Worm (Caenorhabditis elegans) whole organism, L3 larva: Measurements from ENCODE around the gene T01G5.7.

Source experiments
- ama-1 ChIP-seq: fragments of 150-350 bp; optimal IDR thresholded peaks from 2 replicates; lab custom pipeline; 2018
- ztf-11 ChIP-seq: fragments of 150-350 bp; optimal IDR thresholded peaks from 2 replicates; lab custom pipeline; 2014; ENCODE audit warnings: missing biosample characterization, missing genetic modification characterization

DNA sequence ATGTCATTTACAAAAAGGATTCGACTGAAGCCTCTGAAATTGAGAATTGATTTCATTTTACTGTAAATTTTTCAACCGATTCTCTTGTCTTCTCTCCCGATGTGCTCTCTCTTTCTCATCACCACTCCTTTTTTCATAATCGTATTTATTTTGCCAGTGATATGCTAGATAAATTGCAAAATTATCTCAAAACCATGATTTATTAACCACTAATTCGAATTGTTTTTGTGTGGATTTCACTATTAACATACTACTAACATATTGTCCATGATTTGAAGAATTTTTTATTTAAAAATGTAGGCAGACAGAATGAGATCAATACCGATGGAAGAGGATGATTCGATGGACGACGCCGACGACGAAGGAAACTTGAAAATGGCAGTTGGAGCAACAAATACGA lies 44.6 kb upstream of the T01G5.7 start, which contains the start of gene C25D7.10:
- no peak for TF ChIP-seq ama-1 (lab: Kevin White, UChicago)
- TF ChIP-seq ztf-11 = no peak
